Worm (Caenorhabditis elegans) whole organism, L4 larva: ENCODE data around the gene CC8.3.

Source experiments
- D1046.2 ChIP-seq: fragments of 200-800 bp; sonication (Bioruptor generic); IDR thresholded peaks from 2 replicates; pipeline ENCODE4 v1.3.6; 2022; ENCODE audit warnings: missing genetic modification characterization, missing compliant biosample characterization
- F10B5.3 ChIP-seq: sonication (generic microtip); optimal IDR thresholded peaks from 2 replicates; lab custom pipeline; 2016; ENCODE audit warnings: mild to moderate bottlenecking, missing genetic modification characterization, missing compliant biosample characterization
- T26A8.4 ChIP-seq: fragments of 200-800 bp; sonication (Bioruptor generic); IDR thresholded peaks from 2 replicates; pipeline ENCODE4 v1.3.6; 2022; ENCODE audit warnings: missing genetic modification characterization, missing compliant biosample characterization
- Y75B8A.6 ChIP-seq: fragments of 200-800 bp; sonication (Bioruptor generic); IDR thresholded peaks from 2 replicates; pipeline ENCODE4 v1.3.6; 2022; ENCODE audit warnings: missing genetic modification reagents, missing genetic modification characterization, missing compliant biosample characterization
- ZK546.5 ChIP-seq, 2 experiments: sonication (generic microtip); optimal IDR thresholded peaks; 2 replicates each; lab custom pipeline; 2017; ENCODE audit warnings: missing biosample characterization in 2 of 2, missing genetic modification characterization in 2 of 2
- aly-2 ChIP-seq: sonication (generic microtip); optimal IDR thresholded peaks from 2 replicates; lab custom pipeline; 2018; ENCODE audit warnings: missing biosample characterization, missing genetic modification characterization
- ama-1 ChIP-seq: fragments of 150-350 bp; optimal IDR thresholded peaks from 2 replicates; lab custom pipeline; 2014; ENCODE audit warnings: inconsistent platforms, mixed read lengths
- ceh-20 ChIP-seq: fragments of 200-800 bp; sonication (Bioruptor generic); IDR thresholded peaks from 2 replicates; pipeline ENCODE4 v1.3.6; 2022; ENCODE audit warnings: missing genetic modification reagents, missing genetic modification characterization, missing compliant biosample characterization
- ces-1 ChIP-seq: fragments of 150-350 bp; sonication (generic microtip); optimal IDR thresholded peaks from 4 replicates; lab custom pipeline; 2014; ENCODE audit warnings: missing biosample characterization, missing genetic modification reagents, missing genetic modification characterization
- cey-2 ChIP-seq: sonication (generic microtip); optimal IDR thresholded peaks from 3 replicates; lab custom pipeline; 2017; ENCODE audit warnings: missing genetic modification characterization, mild to moderate bottlenecking, missing compliant biosample characterization, antibody characterized with exemption, borderline replicate concordance; ENCODE audit not compliant: insufficient read depth
- daf-16 ChIP-seq, 3 experiments: sonication (generic microtip); optimal IDR thresholded peaks; 2 replicates each; lab custom pipeline; 2016 to 2017; ENCODE audit warnings: missing genetic modification characterization in 3 of 3, missing genetic modification reagents in 3 of 3, mild to moderate bottlenecking in 2 of 3, missing compliant biosample characterization in 2 of 3, missing biosample characterization in 1 of 3, moderate library complexity in 1 of 3
- daf-8 ChIP-seq: fragments of 200-800 bp; sonication (Bioruptor generic); IDR thresholded peaks from 2 replicates; pipeline ENCODE4 v1.3.6; 2022; ENCODE audit warnings: missing genetic modification characterization, missing compliant biosample characterization
- dmd-6 ChIP-seq: fragments of 200-800 bp; sonication (Bioruptor generic); IDR thresholded peaks from 2 replicates; pipeline ENCODE4 v1.3.6; 2022; ENCODE audit warnings: missing genetic modification reagents, missing genetic modification characterization, missing compliant biosample characterization
- gei-8 ChIP-seq: fragments of 200-800 bp; sonication (Bioruptor generic); optimal IDR thresholded peaks from 2 replicates; lab custom pipeline; 2018; ENCODE audit warnings: mild to moderate bottlenecking, missing genetic modification characterization, missing compliant biosample characterization
- hif-1 ChIP-seq, 2 experiments: sonication (generic microtip); optimal IDR thresholded peaks; 2 replicates each; lab custom pipeline; 2016 to 2017; ENCODE audit warnings: missing compliant biosample characterization in 2 of 2, missing genetic modification characterization in 2 of 2, missing genetic modification reagents in 2 of 2, missing genotype in 2 of 2, mild to moderate bottlenecking in 1 of 2
- hlh-30 ChIP-seq: sonication (generic microtip); optimal IDR thresholded peaks from 2 replicates; lab custom pipeline; 2017; ENCODE audit warnings: antibody characterized with exemption, mild to moderate bottlenecking, missing genetic modification characterization, missing compliant biosample characterization; ENCODE audit not compliant: insufficient read depth
- hmg-1.1 ChIP-seq: fragments of 200-800 bp; sonication (Bioruptor generic); IDR thresholded peaks from 2 replicates; pipeline ENCODE4 v1.3.6; 2022; ENCODE audit warnings: missing genetic modification reagents, missing genetic modification characterization, missing compliant biosample characterization
- jun-1 ChIP-seq: fragments of 150-350 bp; optimal IDR thresholded peaks from 2 replicates; lab custom pipeline; 2014; ENCODE audit warnings: missing biosample characterization, missing genetic modification reagents, missing genetic modification characterization
- lim-7 ChIP-seq: fragments of 200-800 bp; sonication (Bioruptor generic); IDR thresholded peaks from 2 replicates; pipeline ENCODE4 v1.3.6; 2022; ENCODE audit warnings: missing genetic modification characterization, missing compliant biosample characterization
- lin-13 ChIP-seq: fragments of 150-350 bp; optimal IDR thresholded peaks from 2 replicates; lab custom pipeline; 2014; ENCODE audit warnings: missing biosample characterization, missing genetic modification reagents, missing genetic modification characterization
- lin-38 ChIP-seq: fragments of 200-800 bp; sonication (Bioruptor generic); IDR thresholded peaks from 2 replicates; pipeline ENCODE4 v1.3.6; 2022; ENCODE audit warnings: missing genetic modification reagents, missing genetic modification characterization, missing compliant biosample characterization
- lir-3 ChIP-seq: sonication (generic microtip); optimal IDR thresholded peaks from 2 replicates; lab custom pipeline; 2016; ENCODE audit warnings: mild to moderate bottlenecking, missing genetic modification characterization, missing compliant biosample characterization
- madf-5 ChIP-seq, 2 experiments: fragments of 200-800 bp; sonication (Bioruptor generic); IDR thresholded peaks; 2 replicates each; pipeline ENCODE4 v1.3.6; 2022; ENCODE audit warnings: missing compliant biosample characterization in 2 of 2, missing genetic modification characterization in 2 of 2
- mdl-1 ChIP-seq, 2 experiments: fragments of 150-350 bp in 1 of 2; sonication (generic microtip) in 1 of 2; optimal IDR thresholded peaks; 2 replicates each; lab custom pipeline; 2014 to 2017; ENCODE audit warnings: missing biosample characterization in 2 of 2, missing genetic modification characterization in 2 of 2
- mep-1 ChIP-seq: fragments of 150-350 bp; sonication (generic microtip); optimal IDR thresholded peaks from 3 replicates; lab custom pipeline; 2014; ENCODE audit warnings: missing biosample characterization, missing genetic modification characterization
- mes-2 ChIP-seq: sonication (generic microtip); optimal IDR thresholded peaks from 2 replicates; lab custom pipeline; 2016; ENCODE audit warnings: missing genotype, mild to moderate bottlenecking, missing genetic modification characterization, missing compliant biosample characterization; ENCODE audit not compliant: poor library complexity, severe bottlenecking
- nhr-102 ChIP-seq: sonication (generic microtip); optimal IDR thresholded peaks from 2 replicates; lab custom pipeline; 2016; ENCODE audit warnings: mild to moderate bottlenecking, missing genetic modification characterization, moderate library complexity, missing compliant biosample characterization
- nhr-11 ChIP-seq: fragments of 150-350 bp; optimal IDR thresholded peaks from 2 replicates; lab custom pipeline; 2014; ENCODE audit warnings: missing biosample characterization, missing genetic modification characterization
- nhr-111 ChIP-seq: fragments of 200-800 bp; sonication (Bioruptor generic); optimal IDR thresholded peaks from 2 replicates; lab custom pipeline; 2018; ENCODE audit warnings: mild to moderate bottlenecking, missing genetic modification characterization, missing compliant biosample characterization
- nhr-28 ChIP-seq: fragments of 150-350 bp; optimal IDR thresholded peaks from 2 replicates; lab custom pipeline; 2014; ENCODE audit warnings: missing biosample characterization, missing genetic modification characterization
- nhr-42 ChIP-seq: fragments of 200-800 bp; sonication (Bioruptor generic); IDR thresholded peaks from 2 replicates; pipeline ENCODE4 v1.3.6; 2022; ENCODE audit warnings: missing genetic modification characterization, missing compliant biosample characterization
- nhr-48 ChIP-seq: sonication (generic microtip); optimal IDR thresholded peaks from 2 replicates; lab custom pipeline; 2016; ENCODE audit warnings: mild to moderate bottlenecking, missing genetic modification characterization, missing compliant biosample characterization
- pha-4 ChIP-seq, 2 experiments: fragments of 150-350 bp in 1 of 2; fragments of 200-800 bp in 1 of 2; sonication (Bioruptor generic) in 1 of 2; IDR thresholded peaks in 1 of 2; optimal IDR thresholded peaks in 1 of 2; 2 replicates each; pipeline versions ENCODE4 v1.3.6 to Lab custom; 2014 to 2022; ENCODE audit warnings: missing genetic modification characterization in 2 of 2, missing genetic modification reagents in 2 of 2, missing biosample characterization in 1 of 2, missing compliant biosample characterization in 1 of 2
- rbr-2 ChIP-seq: sonication (generic microtip); optimal IDR thresholded peaks from 2 replicates; lab custom pipeline; 2016; ENCODE audit warnings: missing genotype, missing genetic modification characterization, missing compliant biosample characterization
- sdz-12 ChIP-seq: fragments of 200-800 bp; sonication (Bioruptor generic); optimal IDR thresholded peaks from 2 replicates; lab custom pipeline; 2018; ENCODE audit warnings: mild to moderate bottlenecking, missing genetic modification characterization, missing compliant biosample characterization
- skn-1 ChIP-seq: fragments of 150-350 bp; optimal IDR thresholded peaks from 2 replicates; lab custom pipeline; 2014; ENCODE audit warnings: missing biosample characterization, missing genetic modification characterization
- snpc-1.2 ChIP-seq: fragments of 200-800 bp; sonication (Bioruptor generic); IDR thresholded peaks from 2 replicates; pipeline ENCODE4 v1.3.6; 2022; ENCODE audit warnings: missing genetic modification reagents, missing genetic modification characterization, missing compliant biosample characterization
- snpc-4 ChIP-seq: fragments of 150-350 bp; optimal IDR thresholded peaks from 2 replicates; lab custom pipeline; 2014; ENCODE audit warnings: missing biosample characterization, missing genetic modification characterization
- tra-1 ChIP-seq: fragments of 200-800 bp; sonication (Bioruptor generic); IDR thresholded peaks from 2 replicates; pipeline ENCODE4 v1.3.6; 2022; ENCODE audit warnings: missing genetic modification reagents, missing genetic modification characterization, missing compliant biosample characterization
- unc-130 ChIP-seq: sonication (generic microtip); optimal IDR thresholded peaks from 2 replicates; lab custom pipeline; 2016; ENCODE audit warnings: missing genetic modification reagents, missing genetic modification characterization, missing compliant biosample characterization
- unc-62 ChIP-seq, 3 experiments: fragments of 150-350 bp in 1 of 3; sonication (generic microtip); optimal IDR thresholded peaks in 2 of 3; peaks in 1 of 3; 1 replicate in 1 of 3; 2 replicates in 2 of 3; lab custom pipeline; 2014 to 2017; ENCODE audit warnings: missing biosample characterization in 3 of 3, missing genetic modification characterization in 3 of 3, missing genetic modification reagents in 3 of 3, missing genotype in 1 of 3
- vab-7 ChIP-seq: fragments of 200-800 bp; sonication (Bioruptor generic); IDR thresholded peaks from 2 replicates; pipeline ENCODE4 v1.3.6; 2022; ENCODE audit warnings: missing genetic modification reagents, missing genetic modification characterization, missing compliant biosample characterization
- zag-1 ChIP-seq: fragments of 150-350 bp; optimal IDR thresholded peaks from 2 replicates; lab custom pipeline; 2014; ENCODE audit warnings: missing biosample characterization, missing genetic modification characterization
- zfp-2 ChIP-seq: sonication (generic microtip); optimal IDR thresholded peaks from 2 replicates; lab custom pipeline; 2016; ENCODE audit warnings: mild to moderate bottlenecking, missing genetic modification characterization, missing compliant biosample characterization
- zfp-3 ChIP-seq: fragments of 200-800 bp; sonication (Bioruptor generic); conservative IDR thresholded peaks from 2 replicates; pipeline ENCODE4 v1.3.6; 2022; ENCODE audit warnings: missing genetic modification reagents, missing genetic modification characterization, missing compliant biosample characterization

CC8.3 gene

ce11 chrIV:3654214-3654613, 12.1 kb upstream of the CC8.3 start (continued):
- TF ChIP-seq D1046.2 (GFP tag; lab: Robert Waterston, UW) (no peak), dmd-6 (GFP tag; lab: Robert Waterston, UW) (peak; percentile 80), Y75B8A.6 (GFP tag; lab: Robert Waterston, UW) (0 out of 2 replicates have a peak, but pooled peaks have one; percentile 42), lin-38 (GFP tag; lab: Robert Waterston, UW) (peak; percentile 45; the same call in 1 of the 2 replicates), nhr-48 (tag; lab: Kevin White, UChicago) (peak; percentile 95), ceh-20 (GFP tag; lab: Robert Waterston, UW) (peak; percentile 91), pha-4 (GFP tag; IDR thresholded peaks at IDR 0.05; lab: Robert Waterston, UW) (peak; percentile 39; the same call in 1 of the 2 replicates), pha-4 (tag; optimal IDR thresholded peaks at IDR 0.05; lab: Kevin White, UChicago) (no peak), tra-1 (GFP tag; lab: Robert Waterston, UW) (peak; percentile 74), rbr-2 (tag; lab: Kevin White, UChicago) (peak; percentile 28), mdl-1 (tag; optimal IDR thresholded peaks at IDR 0.05; lab: Kevin White, UChicago) (peak; percentile 73 to 79), hmg-1.1 (GFP tag; lab: Robert Waterston, UW) (0 out of 2 replicates have a peak, but pooled peaks have one; percentile 20), hif-1 (tag; optimal IDR thresholded peaks at IDR 0.05; lab: Kevin White, UChicago) (peak in 1 of 2 experiments; percentile 55), T26A8.4 (peak; percentile 48; the same call in 1 of the 2 replicates), nhr-11 (tag; lab: Kevin White, UChicago) (peak; percentile 82), nhr-28 (tag; lab: Kevin White, UChicago) (peak; percentile 53)

ce11 chrIV:3653420-3653823, 11.3 kb upstream of the CC8.3 start:
- TF ChIP-seq zag-1 (tag; lab: Kevin White, UChicago) (no peak), snpc-4 (tag; lab: Kevin White, UChicago) (no peak), ces-1 (no peak), unc-130 (GFP tag; lab: Kevin White, UChicago) (no peak), mep-1 (tag; lab: Kevin White, UChicago) (peak; percentile 24), Y75B8A.6 (GFP tag; lab: Robert Waterston, UW) (no peak), madf-5 (GFP tag; IDR thresholded peaks at IDR 0.05; lab: Robert Waterston, UW) (no peak), lim-7 (GFP tag; lab: Robert Waterston, UW) (no peak), nhr-28 (tag; lab: Kevin White, UChicago) (peak; percentile 94), sdz-12 (GFP tag; lab: Kevin White, UChicago) (no peak), ama-1 (no peak), D1046.2 (GFP tag; lab: Robert Waterston, UW) (no peak), daf-8 (GFP tag; lab: Robert Waterston, UW) (no peak), nhr-102 (tag; lab: Kevin White, UChicago) (peak; percentile 52), lir-3 (no peak), hif-1 (tag; optimal IDR thresholded peaks at IDR 0.05; lab: Kevin White, UChicago) (peak in 1 of 2 experiments; percentile 11), ZK546.5 (tag; optimal IDR thresholded peaks at IDR 0.05; lab: Kevin White, UChicago) (no peak), skn-1 (no peak), dmd-6 (GFP tag; lab: Robert Waterston, UW) (peak; percentile 68), F10B5.3 (tag; lab: Kevin White, UChicago) (no peak), zfp-2 (no peak), nhr-111 (no peak), gei-8 (no peak), unc-62 (GFP tag; optimal IDR thresholded peaks at IDR 0.05 in 1 of 2; lab: Kevin White, UChicago) (no peak), unc-62 (tag; optimal IDR thresholded peaks at IDR 0.05; lab: Kevin White, UChicago) (no peak), vab-7 (GFP tag; lab: Robert Waterston, UW) (no peak), zfp-3 (GFP tag; lab: Robert Waterston, UW) (no peak), aly-2 (no peak), nhr-11 (tag; lab: Kevin White, UChicago) (peak; percentile 31), hlh-30 (tag; lab: Kevin White, UChicago) (peak; percentile 77), cey-2 (peak; percentile 71), nhr-42 (GFP tag; lab: Robert Waterston, UW) (peak; percentile 32; the same call in 1 of the 2 replicates), daf-16 (GFP tag; optimal IDR thresholded peaks at IDR 0.05; lab: Kevin White, UChicago) (no peak), daf-16 (tag; optimal IDR thresholded peaks at IDR 0.05; lab: Kevin White, UChicago) (peak; percentile 96), pha-4 (GFP tag; IDR thresholded peaks at IDR 0.05; lab: Robert Waterston, UW) (no peak), pha-4 (tag; optimal IDR thresholded peaks at IDR 0.05; lab: Kevin White, UChicago) (peak; percentile 37), lin-13 (no peak), jun-1 (tag; lab: Kevin White, UChicago) (no peak), mes-2 (peak; percentile 11), T26A8.4 (peak; percentile 61), snpc-1.2 (no peak)
